Worm (Caenorhabditis elegans): Measurements from ENCODE around the gene Y71H2B.5.

Gene Y71H2B.5

DNA sequence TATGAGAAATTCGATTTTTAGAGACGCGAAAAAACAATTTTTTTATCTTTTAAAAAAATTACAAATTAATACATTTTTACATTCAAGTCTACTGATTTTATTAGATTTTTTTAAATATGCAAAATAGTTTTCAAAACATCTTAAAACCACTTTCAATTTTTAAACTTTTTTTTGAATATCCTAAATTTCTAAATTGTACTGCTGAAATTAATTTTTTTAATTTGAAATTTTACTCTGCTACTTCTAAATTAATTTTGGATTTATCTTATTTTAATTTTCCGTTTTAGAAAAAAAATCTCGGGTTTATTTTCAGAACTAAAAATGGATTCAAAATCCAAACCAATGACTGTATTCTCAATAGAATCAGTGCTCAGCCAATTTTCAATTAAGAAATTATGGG is 28.8 kb upstream of the Y71H2B.5 start, which contains the start of gene Y71H2B.8:
Gene Y71H2B.8 (plus strand): TSS at position 301 of the 400 bp plus-strand sequence.
- TF ChIP-seq ceh-19 (GFP tag; optimal IDR thresholded peaks at IDR 0.05) (no peak), pag-3 (tag; optimal IDR thresholded peaks at IDR 0.05; ENCODE audit: borderline replicate concordance) (no peak), lim-6 (tag; optimal IDR thresholded peaks at IDR 0.05) (no peak), ref-2 (tag; optimal IDR thresholded peaks at IDR 0.05) (no peak), nhr-232 (tag; optimal IDR thresholded peaks at IDR 0.05) (no peak), sdc-2 (tag; optimal IDR thresholded peaks at IDR 0.05) (no peak), ceh-9 (tag; optimal IDR thresholded peaks at IDR 0.05) (no peak), fax-1 (tag; optimal IDR thresholded peaks at IDR 0.05) (no peak), hlh-30 (tag; optimal IDR thresholded peaks at IDR 0.05; ENCODE audit: insufficient read depth) (no peak), dmd-4 (tag; optimal IDR thresholded peaks at IDR 0.05; ENCODE audit: borderline replicate concordance) (no peak), ahr-1 (tag; optimal IDR thresholded peaks at IDR 0.05) (no peak), madf-2 (tag; optimal IDR thresholded peaks at IDR 0.05) (no peak), pros-1 (tag; optimal IDR thresholded peaks at IDR 0.05) (no peak), ceh-31 (tag; optimal IDR thresholded peaks at IDR 0.05) (no peak), ceh-22 (tag; optimal IDR thresholded peaks at IDR 0.05) (no peak), sox-4 (tag; optimal IDR thresholded peaks at IDR 0.05) (no peak), pqm-1 (tag; optimal IDR thresholded peaks at IDR 0.05) (no peak)

- TF ChIP-seq lim-6 (tag; optimal IDR thresholded peaks at IDR 0.05) (no peak), hlh-30 (tag; optimal IDR thresholded peaks at IDR 0.05; ENCODE audit: insufficient read depth) (no peak), C38D4.7 (GFP tag; optimal IDR thresholded peaks at IDR 0.05) (no peak), Y22D7AL.16 (tag; optimal IDR thresholded peaks at IDR 0.05) (no peak), nhr-232 (tag; optimal IDR thresholded peaks at IDR 0.05) (no peak), ama-1 (optimal IDR thresholded peaks at IDR 0.05) (no peak), ceh-19 (GFP tag; optimal IDR thresholded peaks at IDR 0.05) (no peak), nfya-1 (tag; optimal IDR thresholded peaks at IDR 0.05) (no peak), K02D7.2 (tag; optimal IDR thresholded peaks at IDR 0.05) (no peak), hlh-8 (tag; optimal IDR thresholded peaks at IDR 0.05) (no peak), fax-1 (tag; optimal IDR thresholded peaks at IDR 0.05) (no peak), ceh-34 (tag; optimal IDR thresholded peaks at IDR 0.05) (no peak), dmd-4 (tag; optimal IDR thresholded peaks at IDR 0.05; ENCODE audit: borderline replicate concordance) (no peak), C08G9.2 (tag; optimal IDR thresholded peaks at IDR 0.05) (no peak), pha-2 (tag; optimal IDR thresholded peaks at IDR 0.05) (no peak), eyg-1 (tag; optimal IDR thresholded peaks at IDR 0.05) (no peak)
These were observed 21.6 kb upstream of the Y71H2B.5 start, which contains the start of gene gpa-17 for ce11 chrIII:2586193-2586592. Gene gpa-17, plus strand, starts transcription at chrIII:2586555.

ce11 chrIII:2596984-2597454 is 10.8 kb upstream of the Y71H2B.5 start, which contains the start of gene apb-1:
Gene apb-1, minus strand, starts transcription at chrIII:2597034.
- TF ChIP-seq ztf-16 (tag; optimal IDR thresholded peaks at IDR 0.05) (peak; percentile 65), lim-6 (tag; optimal IDR thresholded peaks at IDR 0.05) (peak; percentile 15), ceh-18 (tag; optimal IDR thresholded peaks at IDR 0.05) (peak; percentile 68), pat-9 (tag; optimal IDR thresholded peaks at IDR 0.05) (no peak), hlh-15 (tag; optimal IDR thresholded peaks at IDR 0.05) (no peak), hlh-13 (GFP tag; optimal IDR thresholded peaks at IDR 0.05) (peak; percentile 19), sox-4 (tag; optimal IDR thresholded peaks at IDR 0.05) (peak; percentile 64), ceh-31 (tag; optimal IDR thresholded peaks at IDR 0.05) (peak; percentile 85), nhr-11 (tag; optimal IDR thresholded peaks at IDR 0.05) (no peak), gmeb-2 (tag; optimal IDR thresholded peaks at IDR 0.05) (peak; percentile 52), che-1 (tag; optimal IDR thresholded peaks at IDR 0.05) (peak; percentile 58), lin-11 (tag; optimal IDR thresholded peaks at IDR 0.05) (peak; percentile 49), pros-1 (tag; optimal IDR thresholded peaks at IDR 0.05) (no peak), unc-55 (GFP tag; optimal IDR thresholded peaks at IDR 0.05) (peak; percentile 32), fax-1 (tag; optimal IDR thresholded peaks at IDR 0.05) (peak; percentile 20), elt-2 (tag; optimal IDR thresholded peaks at IDR 0.05) (peak; percentile 81), hlh-6 (tag; optimal IDR thresholded peaks at IDR 0.05) (no peak), ceh-48 (tag; optimal IDR thresholded peaks at IDR 0.05) (peak; percentile 98), pqm-1 (tag; optimal IDR thresholded peaks at IDR 0.05) (no peak), nhr-232 (tag; optimal IDR thresholded peaks at IDR 0.05) (no peak), rnt-1 (tag; optimal IDR thresholded peaks at IDR 0.05) (peak; percentile 61), fkh-10 (GFP tag; optimal IDR thresholded peaks at IDR 0.05) (peak; percentile 52), tbx-2 (tag; optimal IDR thresholded peaks at IDR 0.05) (peak; percentile 79), unc-3 (GFP tag; conservative IDR thresholded peaks at IDR 0.05) (0 out of 2 replicates have a peak, but pooled peaks have one; percentile 20), unc-3 (tag; optimal IDR thresholded peaks at IDR 0.05) (peak; percentile 33), ref-2 (tag; optimal IDR thresholded peaks at IDR 0.05) (no peak), ets-4 (tag; optimal IDR thresholded peaks at IDR 0.05) (peak; percentile 25), ttx-3 (tag; optimal IDR thresholded peaks at IDR 0.05) (peak; percentile 51), C38D4.7 (GFP tag; optimal IDR thresholded peaks at IDR 0.05) (peak; percentile 24), F13H6.1 (tag; optimal IDR thresholded peaks at IDR 0.05) (peak; percentile 1)

Measured in whole organism, late embryonic.